Worm (Caenorhabditis elegans): ENCODE results near the gene jnk-1.

jnk-1 gene

ce11 chrIV:6957341-6957740, at the start of gene jnk-1:
jnk-1 (plus strand) TSS chrIV:6957641.
- TF ChIP-seq mml-1 (tag; optimal IDR thresholded peaks at IDR 0.05) (no peak), ceh-16 (tag; optimal IDR thresholded peaks at IDR 0.05) (no peak), ZK546.5 (tag; optimal IDR thresholded peaks at IDR 0.05) (no peak), mdl-1 (tag; optimal IDR thresholded peaks at IDR 0.05) (no peak), R02D3.7 (tag; optimal IDR thresholded peaks at IDR 0.05) (no peak), nhr-28 (tag; optimal IDR thresholded peaks at IDR 0.05) (no peak), tbx-2 (tag; optimal IDR thresholded peaks at IDR 0.05) (no peak), nhr-23 (tag; optimal IDR thresholded peaks at IDR 0.05) (no peak), jun-1 (tag; optimal IDR thresholded peaks at IDR 0.05) (no peak), fkh-2 (tag; optimal IDR thresholded peaks at IDR 0.05) (no peak), skn-1 (tag; optimal IDR thresholded peaks at IDR 0.05) (no peak), nfya-1 (tag; optimal IDR thresholded peaks at IDR 0.05; ENCODE audit: insufficient read depth) (no peak), elt-1 (tag; optimal IDR thresholded peaks at IDR 0.05) (no peak), nhr-67 (tag; optimal IDR thresholded peaks at IDR 0.05) (no peak), sea-2 (GFP tag; optimal IDR thresholded peaks at IDR 0.05) (no peak), fkh-10 (GFP tag; optimal IDR thresholded peaks at IDR 0.05) (no peak), ceh-28 (tag; optimal IDR thresholded peaks at IDR 0.05) (no peak), nhr-43 (tag; optimal IDR thresholded peaks at IDR 0.05; ENCODE audit: poor library complexity, severe bottlenecking) (no peak)

ce11 chrIV:6909863-6910733, 47.3 kb upstream of the jnk-1 start, which contains the start of the genes rpn-1 and ribo-1:
rpn-1 (minus strand) TSS chrIV:6909913.
ribo-1 (plus strand) TSS chrIV:6910683.
- TF ChIP-seq nhr-23 (tag; optimal IDR thresholded peaks at IDR 0.05) (no peak), egl-27 (tag; optimal IDR thresholded peaks at IDR 0.05) (no peak), fkh-10 (GFP tag; optimal IDR thresholded peaks at IDR 0.05) (no peak), mml-1 (tag; optimal IDR thresholded peaks at IDR 0.05) (no peak), nhr-28 (tag; optimal IDR thresholded peaks at IDR 0.05) (no peak), mdl-1 (tag; optimal IDR thresholded peaks at IDR 0.05) (no peak), nhr-43 (tag; optimal IDR thresholded peaks at IDR 0.05; ENCODE audit: poor library complexity, severe bottlenecking) (no peak), nhr-76 (tag; optimal IDR thresholded peaks at IDR 0.05) (no peak), nhr-237 (tag; optimal IDR thresholded peaks at IDR 0.05) (no peak), fkh-2 (tag; optimal IDR thresholded peaks at IDR 0.05) (no peak), nhr-12 (tag; optimal IDR thresholded peaks at IDR 0.05) (no peak), eor-1 (tag; optimal IDR thresholded peaks at IDR 0.05) (no peak), zag-1 (tag; optimal IDR thresholded peaks at IDR 0.05) (no peak), fos-1 (tag; optimal IDR thresholded peaks at IDR 0.05) (no peak), ceh-9 (tag; optimal IDR thresholded peaks at IDR 0.05) (no peak), ztf-11 (tag; optimal IDR thresholded peaks at IDR 0.05) (no peak), lin-39 (tag; optimal IDR thresholded peaks at IDR 0.05) (peak; percentile 65), elt-2 (tag; optimal IDR thresholded peaks at IDR 0.05) (peak; percentile 15), nhr-77 (tag; optimal IDR thresholded peaks at IDR 0.05) (no peak), pha-4 (tag; optimal IDR thresholded peaks at IDR 0.05) (peak; percentile 55), nhr-11 (tag; optimal IDR thresholded peaks at IDR 0.05) (no peak), ceh-16 (tag; optimal IDR thresholded peaks at IDR 0.05) (no peak), lin-15B (tag; optimal IDR thresholded peaks at IDR 0.05) (peak; percentile 55), ceh-28 (tag; optimal IDR thresholded peaks at IDR 0.05) (no peak), ztf-4 (tag; optimal IDR thresholded peaks at IDR 0.05) (no peak), lsy-12 (tag; optimal IDR thresholded peaks at IDR 0.05) (no peak), R02D3.7 (tag; optimal IDR thresholded peaks at IDR 0.05) (no peak), hmg-11 (tag; optimal IDR thresholded peaks at IDR 0.05) (peak; percentile 53), aly-2 (tag; optimal IDR thresholded peaks at IDR 0.05) (no peak), sea-2 (GFP tag; optimal IDR thresholded peaks at IDR 0.05) (no peak), snpc-4 (tag; optimal IDR thresholded peaks at IDR 0.05) (peak; percentile 17), egl-5 (tag; optimal IDR thresholded peaks at IDR 0.05) (peak; percentile 39), skn-1 (tag; optimal IDR thresholded peaks at IDR 0.05) (peak; percentile 99), elt-3 (tag; optimal IDR thresholded peaks at IDR 0.05) (no peak), nhr-25 (tag; optimal IDR thresholded peaks at IDR 0.05) (no peak), ceh-82 (tag; optimal IDR thresholded peaks at IDR 0.05) (no peak), elt-1 (tag; optimal IDR thresholded peaks at IDR 0.05) (no peak), daf-12 (tag; optimal IDR thresholded peaks at IDR 0.05) (no peak), unc-62 (GFP tag; optimal IDR thresholded peaks at IDR 0.05) (no peak), tbx-2 (tag; optimal IDR thresholded peaks at IDR 0.05) (no peak), nhr-67 (tag; optimal IDR thresholded peaks at IDR 0.05) (no peak), unc-39 (tag; optimal IDR thresholded peaks at IDR 0.05) (no peak), jun-1 (tag; optimal IDR thresholded peaks at IDR 0.05) (no peak), pqm-1 (tag; optimal IDR thresholded peaks at IDR 0.05) (no peak), nfya-1 (tag; optimal IDR thresholded peaks at IDR 0.05; ENCODE audit: insufficient read depth) (peak; percentile 68), ZK546.5 (tag; optimal IDR thresholded peaks at IDR 0.05) (no peak), ama-1 (optimal IDR thresholded peaks at IDR 0.05) (peak; percentile 2)
